Comparison of ENCODE assay signal across 5 worm cellular contexts in genomic region chrIII:6362323-6362922, ce11.
TF ChIP-seq lines count a peak whose summit lies in the region.

No protein-coding gene starts in this region.

TF ChIP-seq in whole organism, L1 larva, 84 proteins besides CTCF, POLR2A, EP300 and RAD21 (continued from another document and continues in another):
- TF ChIP-seq egl-27 (tag; optimal IDR thresholded peaks at IDR 0.05; lab: Kevin White, UChicago) (peak in 1 of 2 experiments; percentile 14), aha-1 (tag; optimal IDR thresholded peaks at IDR 0.05; lab: Kevin White, UChicago) (no peak), zag-1 (tag; optimal IDR thresholded peaks at IDR 0.05; lab: Kevin White, UChicago) (no peak), F16B12.6 (tag; optimal IDR thresholded peaks at IDR 0.05; lab: Kevin White, UChicago) (peak; percentile 31), irx-1 (tag; optimal IDR thresholded peaks at IDR 0.05; lab: Kevin White, UChicago) (peak; percentile 67), lin-13 (GFP tag; optimal IDR thresholded peaks at IDR 0.05; lab: Kevin White, UChicago) (peak; percentile 38), isw-1 (GFP tag; IDR thresholded peaks at IDR 0.05; lab: Robert Waterston, UW) (no peak), dpl-1 (GFP tag; optimal IDR thresholded peaks at IDR 0.05; lab: Kevin White, UChicago) (peak; percentile 8 to 35 (median 19)), fos-1 (tag; optimal IDR thresholded peaks at IDR 0.05; lab: Kevin White, UChicago) (peak; percentile 44), nhr-85 (tag; lab: Kevin White, UChicago) (peak; percentile 99), ceh-88 (GFP tag; IDR thresholded peaks at IDR 0.05; lab: Robert Waterston, UW) (no peak), nhr-84 (tag; optimal IDR thresholded peaks at IDR 0.05; lab: Kevin White, UChicago) (no peak), lin-15B (tag; optimal IDR thresholded peaks at IDR 0.05; lab: Kevin White, UChicago) (no peak), grh-1 (GFP tag; IDR thresholded peaks at IDR 0.05; lab: Robert Waterston, UW) (peak; percentile 57), skn-1 (tag; optimal IDR thresholded peaks at IDR 0.05; lab: Kevin White, UChicago) (peak; percentile 25), efl-1 (optimal IDR thresholded peaks at IDR 0.05; lab: Kevin White, UChicago) (peak in 1 of 2 experiments; percentile 45), efl-1 (GFP tag; optimal IDR thresholded peaks at IDR 0.05 in 1 of 2; lab: Kevin White, UChicago) (peak in 1 of 2 experiments; percentile 88), alr-1 (tag; optimal IDR thresholded peaks at IDR 0.05; lab: Kevin White, UChicago; ENCODE audit: borderline replicate concordance) (no peak), dsc-1 (tag; optimal IDR thresholded peaks at IDR 0.05; lab: Kevin White, UChicago) (no peak), C04F5.9 (tag; optimal IDR thresholded peaks at IDR 0.05; lab: Kevin White, UChicago) (no peak), ces-1 (GFP tag; optimal IDR thresholded peaks at IDR 0.05; lab: Kevin White, UChicago) (no peak), C34B4.2 (tag; optimal IDR thresholded peaks at IDR 0.05; lab: Kevin White, UChicago) (no peak), mdl-1 (tag; optimal IDR thresholded peaks at IDR 0.05; lab: Kevin White, UChicago) (peak in 1 of 2 experiments; percentile 58), tlp-1 (tag; optimal IDR thresholded peaks at IDR 0.05; lab: Kevin White, UChicago) (no peak), lin-39 (tag; optimal IDR thresholded peaks at IDR 0.05; lab: Kevin White, UChicago) (peak; percentile 80), ceh-63 (GFP tag; optimal IDR thresholded peaks at IDR 0.05; lab: Kevin White, UChicago) (no peak), jun-1 (tag; optimal IDR thresholded peaks at IDR 0.05; lab: Kevin White, UChicago) (peak; percentile 24)

TF ChIP-seq in whole organism, L2 larva, 48 proteins besides CTCF, POLR2A, EP300 and RAD21 (continued from another document and continues in another):
- no peak for TF ChIP-seq dmd-4 (tag; optimal IDR thresholded peaks at IDR 0.05; lab: Kevin White, UChicago)
- no peak for TF ChIP-seq sem-4 (tag; optimal IDR thresholded peaks at IDR 0.05; lab: Kevin White, UChicago)
- no peak for TF ChIP-seq ztf-1 (GFP tag; conservative IDR thresholded peaks at IDR 0.05; lab: Robert Waterston, UW)
- TF ChIP-seq ceh-16 (tag; optimal IDR thresholded peaks at IDR 0.05; lab: Kevin White, UChicago), result peak; percentile 21
- TF ChIP-seq ztf-11 (tag; optimal IDR thresholded peaks at IDR 0.05; lab: Kevin White, UChicago), result no peak
- no peak for TF ChIP-seq mbf-1 (tag; optimal IDR thresholded peaks at IDR 0.05; lab: Kevin White, UChicago)
- TF ChIP-seq unc-39 (tag; optimal IDR thresholded peaks at IDR 0.05; lab: Kevin White, UChicago), result no peak
- TF ChIP-seq nhr-25 (tag; optimal IDR thresholded peaks at IDR 0.05; lab: Kevin White, UChicago), result peak; percentile 59
- no peak for TF ChIP-seq Y55F3AM.14 (GFP tag; optimal IDR thresholded peaks at IDR 0.05; lab: Kevin White, UChicago)
- TF ChIP-seq nhr-10 (tag; optimal IDR thresholded peaks at IDR 0.05; lab: Kevin White, UChicago), result no peak
- TF ChIP-seq nhr-129 (tag; optimal IDR thresholded peaks at IDR 0.05; lab: Kevin White, UChicago), result peak; percentile 79
- no peak for TF ChIP-seq nhr-12 (tag; optimal IDR thresholded peaks at IDR 0.05; lab: Kevin White, UChicago)
- TF ChIP-seq nhr-77 (tag; optimal IDR thresholded peaks at IDR 0.05; lab: Kevin White, UChicago), result no peak
- no peak for TF ChIP-seq nhr-6 (tag; optimal IDR thresholded peaks at IDR 0.05; lab: Kevin White, UChicago)
- no peak for TF ChIP-seq elt-3 (tag; optimal IDR thresholded peaks at IDR 0.05; lab: Kevin White, UChicago)
- TF ChIP-seq ztf-4 (tag; optimal IDR thresholded peaks at IDR 0.05; lab: Kevin White, UChicago), result peak; percentile 69
- peak; percentile 68 for TF ChIP-seq nhr-21 (tag; optimal IDR thresholded peaks at IDR 0.05; lab: Kevin White, UChicago)
- TF ChIP-seq R02D3.7 (tag; optimal IDR thresholded peaks at IDR 0.05; lab: Kevin White, UChicago), result no peak
- TF ChIP-seq sma-3 (GFP tag; optimal IDR thresholded peaks at IDR 0.05; lab: Kevin White, UChicago), result peak; percentile 58
- TF ChIP-seq fos-1 (tag; optimal IDR thresholded peaks at IDR 0.05; lab: Kevin White, UChicago), result peak; percentile 75
- no peak for TF ChIP-seq aly-2 (tag; optimal IDR thresholded peaks at IDR 0.05; lab: Kevin White, UChicago)
- TF ChIP-seq elt-1 (tag; optimal IDR thresholded peaks at IDR 0.05; lab: Kevin White, UChicago), result no peak
- no peak for TF ChIP-seq mab-5 (tag; optimal IDR thresholded peaks at IDR 0.05; lab: Kevin White, UChicago)
- peak; percentile 19 for TF ChIP-seq unc-55 (GFP tag; optimal IDR thresholded peaks at IDR 0.05; lab: Kevin White, UChicago)
- TF ChIP-seq blmp-1 (tag; optimal IDR thresholded peaks at IDR 0.05; lab: Kevin White, UChicago; ENCODE audit: insufficient read depth), result peak; percentile 62
- TF ChIP-seq gmeb-1 (tag; optimal IDR thresholded peaks at IDR 0.05; lab: Kevin White, UChicago), result peak; percentile 42
- TF ChIP-seq ZK546.5 (tag; optimal IDR thresholded peaks at IDR 0.05; lab: Kevin White, UChicago), result no peak
- TF ChIP-seq F13H6.1 (tag; optimal IDR thresholded peaks at IDR 0.05; lab: Kevin White, UChicago), result peak; percentile 75

TF ChIP-seq in whole organism, L3 larva, 47 proteins besides CTCF, POLR2A, EP300 and RAD21 (continued from another document and continues in another):
- TF ChIP-seq nhr-77 (tag; optimal IDR thresholded peaks at IDR 0.05; lab: Kevin White, UChicago) (no peak), lin-39 (tag; optimal IDR thresholded peaks at IDR 0.05; lab: Kevin White, UChicago) (no peak), ztf-11 (tag; optimal IDR thresholded peaks at IDR 0.05; lab: Kevin White, UChicago) (no peak), lsy-12 (tag; optimal IDR thresholded peaks at IDR 0.05; lab: Kevin White, UChicago) (no peak), egl-27 (tag; optimal IDR thresholded peaks at IDR 0.05; lab: Kevin White, UChicago) (no peak), snpc-4 (tag; optimal IDR thresholded peaks at IDR 0.05; lab: Kevin White, UChicago) (no peak), ceh-82 (tag; optimal IDR thresholded peaks at IDR 0.05; lab: Kevin White, UChicago) (no peak), eor-1 (tag; optimal IDR thresholded peaks at IDR 0.05; lab: Kevin White, UChicago) (no peak), nhr-23 (tag; optimal IDR thresholded peaks at IDR 0.05; lab: Kevin White, UChicago) (peak; percentile 56), nhr-67 (tag; optimal IDR thresholded peaks at IDR 0.05; lab: Kevin White, UChicago) (no peak), elt-1 (tag; optimal IDR thresholded peaks at IDR 0.05; lab: Kevin White, UChicago) (peak; percentile 56), nhr-12 (tag; optimal IDR thresholded peaks at IDR 0.05; lab: Kevin White, UChicago) (no peak), fkh-10 (GFP tag; optimal IDR thresholded peaks at IDR 0.05; lab: Kevin White, UChicago) (no peak), nfya-1 (tag; optimal IDR thresholded peaks at IDR 0.05; lab: Kevin White, UChicago; ENCODE audit: insufficient read depth) (peak; percentile 33), ceh-9 (tag; optimal IDR thresholded peaks at IDR 0.05; lab: Kevin White, UChicago) (no peak), mml-1 (tag; optimal IDR thresholded peaks at IDR 0.05; lab: Kevin White, UChicago) (no peak), ztf-4 (tag; optimal IDR thresholded peaks at IDR 0.05; lab: Kevin White, UChicago) (no peak), R02D3.7 (tag; optimal IDR thresholded peaks at IDR 0.05; lab: Kevin White, UChicago) (no peak), jun-1 (tag; optimal IDR thresholded peaks at IDR 0.05; lab: Kevin White, UChicago) (peak; percentile 40), ama-1 (optimal IDR thresholded peaks at IDR 0.05; lab: Kevin White, UChicago) (peak; percentile 31), elt-3 (tag; optimal IDR thresholded peaks at IDR 0.05; lab: Kevin White, UChicago) (no peak), nhr-28 (tag; optimal IDR thresholded peaks at IDR 0.05; lab: Kevin White, UChicago) (no peak), lin-15B (tag; optimal IDR thresholded peaks at IDR 0.05; lab: Kevin White, UChicago) (no peak), sea-2 (GFP tag; optimal IDR thresholded peaks at IDR 0.05; lab: Kevin White, UChicago) (no peak), aly-2 (tag; optimal IDR thresholded peaks at IDR 0.05; lab: Kevin White, UChicago) (no peak), ZK546.5 (tag; optimal IDR thresholded peaks at IDR 0.05; lab: Kevin White, UChicago) (no peak), zag-1 (tag; optimal IDR thresholded peaks at IDR 0.05; lab: Kevin White, UChicago) (no peak), pha-4 (tag; optimal IDR thresholded peaks at IDR 0.05; lab: Kevin White, UChicago) (peak; percentile 37), mdl-1 (tag; optimal IDR thresholded peaks at IDR 0.05; lab: Kevin White, UChicago) (no peak), fos-1 (tag; optimal IDR thresholded peaks at IDR 0.05; lab: Kevin White, UChicago) (peak; percentile 7)

TF ChIP-seq in whole organism, L4 larva, 104 proteins besides CTCF, POLR2A, EP300 and RAD21 (continued from another document and continues in another):
- TF ChIP-seq nhr-25 (tag; optimal IDR thresholded peaks at IDR 0.05; lab: Kevin White, UChicago; ENCODE audit: borderline replicate concordance, insufficient read depth) (peak; percentile 25), unc-62 (GFP tag; optimal IDR thresholded peaks at IDR 0.05 in 1 of 2; lab: Kevin White, UChicago) (peak in 1 of 2 experiments; percentile 99), unc-62 (tag; optimal IDR thresholded peaks at IDR 0.05; lab: Kevin White, UChicago) (no peak), mdt-29 (GFP tag; IDR thresholded peaks at IDR 0.05; lab: Robert Waterston, UW) (no peak), hlh-11 (tag; optimal IDR thresholded peaks at IDR 0.05; lab: Kevin White, UChicago) (peak; percentile 71), ZK546.5 (tag; optimal IDR thresholded peaks at IDR 0.05; lab: Kevin White, UChicago) (no peak), mdl-1 (tag; optimal IDR thresholded peaks at IDR 0.05; lab: Kevin White, UChicago) (peak in 1 of 2 experiments; percentile 43), tra-1 (GFP tag; IDR thresholded peaks at IDR 0.05; lab: Robert Waterston, UW) (peak; percentile 60; the same call in 1 of the 2 replicates), zfp-3 (GFP tag; conservative IDR thresholded peaks at IDR 0.05; lab: Robert Waterston, UW) (no peak), mxl-2 (GFP tag; conservative IDR thresholded peaks at IDR 0.05; lab: Robert Waterston, UW) (no peak), ztf-7 (tag; optimal IDR thresholded peaks at IDR 0.05; lab: Kevin White, UChicago) (no peak), R02D3.7 (tag; optimal IDR thresholded peaks at IDR 0.05; lab: Kevin White, UChicago) (no peak), snpc-1.2 (GFP tag; IDR thresholded peaks at IDR 0.05; lab: Robert Waterston, UW) (no peak), mxl-3 (GFP tag; optimal IDR thresholded peaks at IDR 0.05; lab: Kevin White, UChicago) (peak; percentile 38), nhr-102 (tag; optimal IDR thresholded peaks at IDR 0.05; lab: Kevin White, UChicago) (peak; percentile 11), zip-2 (tag; optimal IDR thresholded peaks at IDR 0.05; lab: Kevin White, UChicago) (no peak), mep-1 (tag; optimal IDR thresholded peaks at IDR 0.05; lab: Kevin White, UChicago) (peak; percentile 22), hmg-1.1 (GFP tag; IDR thresholded peaks at IDR 0.05; lab: Robert Waterston, UW) (0 out of 2 replicates have a peak, but pooled peaks have one; percentile 14), tag-97 (GFP tag; IDR thresholded peaks at IDR 0.05; lab: Robert Waterston, UW) (no peak), lin-29 (GFP tag; IDR thresholded peaks at IDR 0.05; lab: Robert Waterston, UW) (0 out of 2 replicates have a peak, but pooled peaks have one; percentile 10), F37D6.2 (tag; optimal IDR thresholded peaks at IDR 0.05; lab: Kevin White, UChicago) (no peak), saeg-2 (GFP tag; IDR thresholded peaks at IDR 0.05; lab: Robert Waterston, UW) (no peak), nhr-28 (tag; optimal IDR thresholded peaks at IDR 0.05; lab: Kevin White, UChicago) (peak; percentile 77), daf-19 (GFP tag; conservative IDR thresholded peaks at IDR 0.05; lab: Robert Waterston, UW) (0 out of 2 replicates have a peak, but pooled peaks have one; percentile 25), zfp-2 (tag; optimal IDR thresholded peaks at IDR 0.05; lab: Kevin White, UChicago) (no peak), T26A8.4 (GFP tag; IDR thresholded peaks at IDR 0.05; lab: Robert Waterston, UW) (no peak), lsy-2 (tag; optimal IDR thresholded peaks at IDR 0.05; lab: Kevin White, UChicago) (peak in 1 of 2 experiments; percentile 39), nhr-48 (tag; optimal IDR thresholded peaks at IDR 0.05; lab: Kevin White, UChicago) (peak; percentile 74), ama-1 (optimal IDR thresholded peaks at IDR 0.05; lab: Kevin White, UChicago) (no peak), lim-7 (GFP tag; IDR thresholded peaks at IDR 0.05; lab: Robert Waterston, UW) (no peak)

TF ChIP-seq in whole organism, late embryonic, 69 proteins besides CTCF, POLR2A, EP300 and RAD21 (continued from another document):
- TF ChIP-seq ceh-18 (tag; optimal IDR thresholded peaks at IDR 0.05; lab: Kevin White, UChicago) (peak; percentile 57), pha-4 (tag; optimal IDR thresholded peaks at IDR 0.05; lab: Kevin White, UChicago) (no peak), K09A11.1 (tag; optimal IDR thresholded peaks at IDR 0.05; lab: Kevin White, UChicago; ENCODE audit: insufficient read depth) (no peak)
